Worm (Caenorhabditis elegans): Measurements from ENCODE around the gene T12A7.6.

ce11 chrIV:11760700-11761459, 11.9 kb downstream of the T12A7.6 start, which contains the start of gene T12A7.2:
- TF ChIP-seq B0310.2 (tag; optimal IDR thresholded peaks at IDR 0.05) (no peak), tra-4 (tag; optimal IDR thresholded peaks at IDR 0.05) (no peak), flt-1 (GFP tag; IDR thresholded peaks at IDR 0.05) (no peak)
